Worm (Caenorhabditis elegans) whole organism, young adult: ENCODE measurements around the gene nhr-214.

Experiments
- ama-1 ChIP-seq, 3 experiments: fragments of 150-350 bp in 1 of 3; sonication (generic microtip) in 2 of 3; optimal IDR thresholded peaks; 2 replicates each; lab custom pipeline; 2014 to 2018; ENCODE audit warnings: missing biosample characterization in 2 of 3, missing genetic modification characterization in 2 of 3, missing genetic modification reagents in 2 of 3
- dpl-1 ChIP-seq: fragments of 150-350 bp; optimal IDR thresholded peaks from 2 replicates; lab custom pipeline; 2014; ENCODE audit warnings: missing biosample characterization, missing genetic modification reagents, missing genetic modification characterization
- snpc-1.1 ChIP-seq: sonication (generic microtip); optimal IDR thresholded peaks from 2 replicates; lab custom pipeline; 2017; ENCODE audit warnings: missing genetic modification characterization, mild to moderate bottlenecking, missing compliant biosample characterization, antibody characterized with exemption, moderate library complexity, missing genotype, missing genetic modification reagents; ENCODE audit not compliant: insufficient read depth

ce11 chrX:12712353-12712752, 10.5 kb upstream of the nhr-214 start, which contains the start of gene rgs-2:
- TF ChIP-seq ama-1 (optimal IDR thresholded peaks at IDR 0.05; lab: Kevin White, UChicago) (no peak), ama-1 (GFP tag; optimal IDR thresholded peaks at IDR 0.05; lab: Kevin White, UChicago) (no peak), dpl-1 (GFP tag; lab: Kevin White, UChicago) (no peak), snpc-1.1 (tag; lab: Kevin White, UChicago) (no peak)
